Worm (Caenorhabditis elegans) whole organism, late embryonic: ENCODE results near the gene F48B9.3.

Experiments
- C38D4.7 ChIP-seq: fragments of 200-800 bp; sonication (Bioruptor generic); optimal IDR thresholded peaks from 2 replicates; lab custom pipeline; 2018; ENCODE audit warnings: mild to moderate bottlenecking, missing genetic modification characterization, moderate library complexity, missing compliant biosample characterization
- K02D7.2 ChIP-seq: sonication (generic microtip); optimal IDR thresholded peaks from 2 replicates; lab custom pipeline; 2017; ENCODE audit warnings: mild to moderate bottlenecking, missing genetic modification characterization, missing compliant biosample characterization
- T23F11.4 ChIP-seq: fragments of 200-800 bp; sonication (Bioruptor generic); optimal IDR thresholded peaks from 2 replicates; lab custom pipeline; 2018; ENCODE audit warnings: mild to moderate bottlenecking, missing genetic modification characterization, missing compliant biosample characterization
- ahr-1 ChIP-seq: sonication (generic microtip); optimal IDR thresholded peaks from 2 replicates; lab custom pipeline; 2016; ENCODE audit warnings: missing genetic modification characterization, missing compliant biosample characterization
- ama-1 ChIP-seq: fragments of 150-350 bp; optimal IDR thresholded peaks from 2 replicates; lab custom pipeline; 2014
- ceh-14 ChIP-seq: sonication (generic microtip); optimal IDR thresholded peaks from 2 replicates; lab custom pipeline; 2016; ENCODE audit warnings: missing genotype, missing genetic modification characterization, missing compliant biosample characterization
- ceh-18 ChIP-seq: sonication (generic microtip); optimal IDR thresholded peaks from 2 replicates; lab custom pipeline; 2016; ENCODE audit warnings: missing genetic modification characterization, missing compliant biosample characterization
- ceh-2 ChIP-seq: sonication (generic microtip); optimal IDR thresholded peaks from 2 replicates; lab custom pipeline; 2016; ENCODE audit warnings: missing genotype, missing genetic modification characterization, missing compliant biosample characterization
- ceh-22 ChIP-seq: sonication (generic microtip); optimal IDR thresholded peaks from 2 replicates; lab custom pipeline; 2017; ENCODE audit warnings: missing biosample characterization, missing genetic modification characterization
- ceh-30 ChIP-seq: fragments of 150-350 bp; optimal IDR thresholded peaks from 2 replicates; lab custom pipeline; 2014; ENCODE audit warnings: missing biosample characterization, missing genetic modification characterization
- ceh-34 ChIP-seq: sonication (generic microtip); optimal IDR thresholded peaks from 2 replicates; lab custom pipeline; 2016; ENCODE audit warnings: mild to moderate bottlenecking, missing genetic modification characterization, missing compliant biosample characterization
- ceh-48 ChIP-seq: sonication (generic microtip); optimal IDR thresholded peaks from 2 replicates; lab custom pipeline; 2016; ENCODE audit warnings: missing genetic modification characterization, inconsistent platforms, missing compliant biosample characterization
- ceh-9 ChIP-seq: sonication (generic microtip); optimal IDR thresholded peaks from 2 replicates; lab custom pipeline; 2016; ENCODE audit warnings: mild to moderate bottlenecking, missing genetic modification characterization, inconsistent platforms, missing compliant biosample characterization
- elt-2 ChIP-seq: sonication (generic microtip); optimal IDR thresholded peaks from 2 replicates; lab custom pipeline; 2016; ENCODE audit warnings: missing genetic modification reagents, missing genetic modification characterization, missing compliant biosample characterization
- elt-4 ChIP-seq: sonication (generic microtip); optimal IDR thresholded peaks from 2 replicates; lab custom pipeline; 2016; ENCODE audit warnings: missing genetic modification characterization, missing compliant biosample characterization
- eyg-1 ChIP-seq: sonication (generic microtip); optimal IDR thresholded peaks from 2 replicates; lab custom pipeline; 2016; ENCODE audit warnings: missing genotype, missing genetic modification characterization, missing compliant biosample characterization
- fkh-10 ChIP-seq: fragments of 150-350 bp; optimal IDR thresholded peaks from 2 replicates; lab custom pipeline; 2014; ENCODE audit warnings: missing biosample characterization, missing genetic modification reagents, missing genetic modification characterization
- fkh-6 ChIP-seq: sonication (generic microtip); optimal IDR thresholded peaks from 2 replicates; lab custom pipeline; 2016; ENCODE audit warnings: missing genetic modification characterization, missing compliant biosample characterization
- hlh-30 ChIP-seq: sonication (generic microtip); optimal IDR thresholded peaks from 2 replicates; lab custom pipeline; 2017; ENCODE audit warnings: antibody characterized with exemption, missing genetic modification characterization, missing compliant biosample characterization; ENCODE audit not compliant: insufficient read depth
- hlh-6 ChIP-seq: sonication (generic microtip); optimal IDR thresholded peaks from 2 replicates; lab custom pipeline; 2016; ENCODE audit warnings: missing genotype, missing genetic modification characterization, missing compliant biosample characterization
- hlh-8 ChIP-seq: sonication (generic microtip); optimal IDR thresholded peaks from 2 replicates; lab custom pipeline; 2016; ENCODE audit warnings: missing genotype, missing genetic modification characterization, missing compliant biosample characterization
- lim-6 ChIP-seq: sonication (generic microtip); optimal IDR thresholded peaks from 2 replicates; lab custom pipeline; 2016; ENCODE audit warnings: missing genetic modification characterization, missing compliant biosample characterization
- mec-3 ChIP-seq: sonication (generic microtip); optimal IDR thresholded peaks from 2 replicates; lab custom pipeline; 2016; ENCODE audit warnings: borderline replicate concordance, missing genetic modification characterization, missing compliant biosample characterization
- nfya-1 ChIP-seq: sonication (generic microtip); optimal IDR thresholded peaks from 2 replicates; lab custom pipeline; 2017; ENCODE audit warnings: missing genetic modification characterization, mild to moderate bottlenecking, missing compliant biosample characterization, antibody characterized with exemption, moderate library complexity
- nhr-232 ChIP-seq: sonication (generic microtip); optimal IDR thresholded peaks from 2 replicates; lab custom pipeline; 2016; ENCODE audit warnings: missing genetic modification characterization, missing compliant biosample characterization
- npax-4 ChIP-seq: sonication (generic microtip); optimal IDR thresholded peaks from 2 replicates; lab custom pipeline; 2016; ENCODE audit warnings: missing genetic modification characterization, missing compliant biosample characterization
- pag-3 ChIP-seq: sonication (generic microtip); optimal IDR thresholded peaks from 2 replicates; lab custom pipeline; 2016; ENCODE audit warnings: missing compliant biosample characterization, missing genetic modification characterization, borderline replicate concordance
- pha-2 ChIP-seq: sonication (generic microtip); optimal IDR thresholded peaks from 2 replicates; lab custom pipeline; 2017; ENCODE audit warnings: mild to moderate bottlenecking, missing genetic modification characterization, missing compliant biosample characterization
- pqm-1 ChIP-seq: sonication (generic microtip); optimal IDR thresholded peaks from 2 replicates; lab custom pipeline; 2016; ENCODE audit warnings: missing genetic modification characterization, missing compliant biosample characterization
- rnt-1 ChIP-seq: sonication (generic microtip); optimal IDR thresholded peaks from 2 replicates; lab custom pipeline; 2016; ENCODE audit warnings: missing genetic modification characterization, missing compliant biosample characterization
- tbx-2 ChIP-seq: sonication (generic microtip); optimal IDR thresholded peaks from 2 replicates; lab custom pipeline; 2016; ENCODE audit warnings: missing genetic modification characterization, missing compliant biosample characterization
- ttx-3 ChIP-seq: sonication (generic microtip); optimal IDR thresholded peaks from 2 replicates; lab custom pipeline; 2016; ENCODE audit warnings: missing genetic modification reagents, missing genetic modification characterization, missing compliant biosample characterization
- zip-5 ChIP-seq: sonication (generic microtip); optimal IDR thresholded peaks from 2 replicates; lab custom pipeline; 2016; ENCODE audit warnings: missing genetic modification characterization, missing compliant biosample characterization

Gene F48B9.3

ce11 chrX:2210751-2211150 is 45.9 kb downstream of the F48B9.3 start, which contains the start of gene peb-1:
Gene peb-1 (plus strand): TSS chrX:2211051.
- TF ChIP-seq lim-6 (no peak), ceh-14 (no peak), nfya-1 (tag; lab: Kevin White, UChicago) (no peak), ceh-9 (tag; lab: Kevin White, UChicago) (no peak), fkh-6 (tag; lab: Kevin White, UChicago) (no peak), pag-3 (tag; lab: Kevin White, UChicago) (no peak), fkh-10 (GFP tag; lab: Kevin White, UChicago) (no peak), ceh-18 (tag; lab: Kevin White, UChicago) (no peak), npax-4 (tag; lab: Kevin White, UChicago) (no peak), K02D7.2 (no peak), eyg-1 (no peak), ceh-48 (tag; lab: Kevin White, UChicago) (no peak), ttx-3 (no peak)
- TF ChIP-seq, all 69 proteins: peak for 0

- TF ChIP-seq tbx-2, result peak; percentile 32
- no peak for TF ChIP-seq mec-3
- peak; percentile 21 for TF ChIP-seq ceh-22 (tag; lab: Kevin White, UChicago)
- TF ChIP-seq ceh-2 (tag; lab: Kevin White, UChicago), result peak; percentile 30
- no peak for TF ChIP-seq ahr-1 (tag; lab: Kevin White, UChicago)
- TF ChIP-seq ceh-30 (tag; lab: Kevin White, UChicago), result no peak
Measured at ce11 chrX:2212141-2212540, 47.3 kb downstream of the F48B9.3 start.

- TF ChIP-seq hlh-8 (tag; lab: Kevin White, UChicago) (no peak), npax-4 (tag; lab: Kevin White, UChicago) (no peak), zip-5 (tag; lab: Kevin White, UChicago) (no peak), pha-2 (tag; lab: Kevin White, UChicago) (no peak), pag-3 (tag; lab: Kevin White, UChicago) (no peak), pqm-1 (tag; lab: Kevin White, UChicago) (no peak), ceh-18 (tag; lab: Kevin White, UChicago) (no peak)
- TF ChIP-seq, all 69 proteins: peak for 0
Measured at ce11 chrX:2212712-2213111, 47.9 kb downstream of the F48B9.3 start.

ce11 chrX:2213400-2214362 is 48.8 kb downstream of the F48B9.3 start:
- TF ChIP-seq elt-2, result peak; percentile 39
- TF ChIP-seq C38D4.7, result no peak

ce11 chrX:2214454-2214853 is 49.6 kb downstream of the F48B9.3 start:
- TF ChIP-seq lim-6 (no peak), ceh-34 (tag; lab: Kevin White, UChicago) (no peak), T23F11.4 (GFP tag; lab: Kevin White, UChicago) (no peak), fkh-6 (tag; lab: Kevin White, UChicago) (no peak), nfya-1 (tag; lab: Kevin White, UChicago) (no peak), tbx-2 (no peak), npax-4 (tag; lab: Kevin White, UChicago) (no peak), ceh-18 (tag; lab: Kevin White, UChicago) (no peak), zip-5 (tag; lab: Kevin White, UChicago) (no peak), nhr-232 (tag; lab: Kevin White, UChicago) (no peak), pha-2 (tag; lab: Kevin White, UChicago) (no peak), hlh-30 (no peak), hlh-6 (no peak), elt-4 (tag; lab: Kevin White, UChicago) (no peak), ama-1 (lab: Kevin White, UChicago) (no peak), rnt-1 (tag; lab: Kevin White, UChicago) (no peak), fkh-10 (GFP tag; lab: Kevin White, UChicago) (no peak)
